Fruit fly (Drosophila melanogaster) whole organism: ENCODE results near the gene SmydA-9.

Experiments used
- CG8478 ChIP-seq: fragments of >200 bp; optimal IDR thresholded peaks from 2 replicates; lab custom pipeline; 2018; ENCODE audit warnings: inconsistent platforms
- Dll ChIP-seq: fragments of >200 bp; optimal IDR thresholded peaks from 2 replicates; lab custom pipeline; 2017
- EcR ChIP-seq, 2 experiments: fragments of >200 bp; optimal IDR thresholded peaks; 2 replicates each; lab custom pipeline; 2017; ENCODE audit warnings: missing biosample characterization in 2 of 2, missing genetic modification characterization in 2 of 2, missing genetic modification reagents in 2 of 2
- pan ChIP-seq: fragments of >200 bp; optimal IDR thresholded peaks from 2 replicates; lab custom pipeline; 2017
- psq ChIP-seq: fragments of >200 bp; optimal IDR thresholded peaks from 2 replicates; lab custom pipeline; 2017
- usp ChIP-seq: fragments of >200 bp; optimal IDR thresholded peaks from 2 replicates; lab custom pipeline; 2017; ENCODE audit warnings: missing biosample characterization, missing genetic modification characterization, mixed read lengths

SmydA-9 gene

DNA sequence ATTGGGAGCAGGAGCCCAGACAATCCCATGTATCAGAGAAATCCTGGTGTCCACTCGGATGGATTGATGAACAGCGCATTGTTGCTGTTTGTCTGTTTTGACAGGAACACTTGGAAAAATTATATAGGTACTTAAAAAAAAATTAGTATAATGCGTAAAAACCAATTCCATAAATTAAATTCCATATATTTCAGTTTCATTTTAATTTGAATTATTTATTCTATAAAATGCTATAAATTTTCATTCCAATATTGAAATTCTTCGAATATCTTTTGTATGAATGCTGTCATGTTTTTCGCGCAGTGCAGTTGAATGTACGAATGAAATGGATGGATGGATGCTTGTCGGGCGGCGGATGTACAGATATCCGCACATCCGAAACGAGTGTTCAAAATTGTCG lies at the start of gene SmydA-9:
SmydA-9 (minus strand) TSS at position 101 of the 400 bp plus-strand sequence.
- TF ChIP-seq pan (lab: Kevin White, UChicago) (no peak), usp (GFP tag; lab: Kevin White, UChicago) (no peak), CG8478 (lab: Kevin White, UChicago) (no peak), psq (lab: Kevin White, UChicago) (no peak), Dll (no peak), EcR (GFP tag; optimal IDR thresholded peaks at IDR 0.05; lab: Kevin White, UChicago) (no peak)

DNA sequence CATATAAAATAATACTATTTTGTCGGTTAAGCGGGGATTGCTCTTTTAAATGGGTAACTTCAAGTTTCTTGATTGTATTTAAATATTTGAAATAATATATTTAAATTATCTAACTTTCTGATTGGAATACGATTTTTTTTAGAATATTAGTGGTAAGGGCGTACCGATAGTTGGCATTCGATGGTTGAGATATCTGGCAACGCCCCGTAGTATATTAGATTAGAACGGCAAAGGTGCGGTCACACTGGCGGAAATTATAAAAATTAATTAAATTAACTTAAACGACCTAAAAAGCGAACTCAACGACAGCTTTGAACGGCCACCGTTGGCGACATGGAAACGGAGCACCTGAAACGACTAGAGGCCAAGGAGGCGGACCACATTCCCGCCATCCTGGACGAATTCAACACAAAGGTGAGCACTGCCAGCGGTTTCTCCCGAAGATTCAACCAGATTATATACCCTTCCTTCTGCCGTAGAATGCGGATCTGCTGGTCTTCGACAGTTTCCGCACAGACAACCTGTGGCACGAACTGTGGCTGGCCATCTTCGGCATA lies 45.4 kb upstream of the SmydA-9 start, which contains the start of gene ric8a:
ric8a (plus strand) TSS at position 205 of the 557 bp plus-strand sequence.
- no peak for TF ChIP-seq usp (GFP tag; lab: Kevin White, UChicago)
- TF ChIP-seq Dll, result no peak
- no peak for TF ChIP-seq pan (lab: Kevin White, UChicago)
- TF ChIP-seq CG8478 (lab: Kevin White, UChicago), result no peak
- TF ChIP-seq psq (lab: Kevin White, UChicago), result no peak

DNA sequence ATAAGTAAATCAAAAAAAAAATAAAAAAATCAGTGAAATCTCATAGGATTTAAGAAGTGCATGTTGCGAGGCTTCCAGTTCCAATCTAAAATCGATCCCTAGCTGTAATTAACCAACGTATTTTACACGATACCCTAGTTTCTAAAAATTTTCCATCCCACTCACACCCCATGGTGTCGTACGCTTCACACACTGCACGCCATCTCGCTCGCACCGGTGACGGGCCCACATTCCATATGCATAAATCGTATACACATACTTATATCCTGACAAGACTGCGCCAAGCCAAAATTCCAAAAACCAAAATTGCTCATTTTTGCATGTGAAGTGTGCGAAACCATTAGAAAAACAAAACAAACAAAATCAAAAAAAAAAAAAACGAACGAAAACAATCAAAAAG lies 44.3 kb upstream of the SmydA-9 start:
- TF ChIP-seq psq (lab: Kevin White, UChicago), result no peak
- TF ChIP-seq Dll, result no peak
- no peak for TF ChIP-seq pan (lab: Kevin White, UChicago)
- no peak for TF ChIP-seq usp (GFP tag; lab: Kevin White, UChicago)
- no peak for TF ChIP-seq CG8478 (lab: Kevin White, UChicago)
- TF ChIP-seq EcR (GFP tag; optimal IDR thresholded peaks at IDR 0.05; lab: Kevin White, UChicago), result no peak

DNA sequence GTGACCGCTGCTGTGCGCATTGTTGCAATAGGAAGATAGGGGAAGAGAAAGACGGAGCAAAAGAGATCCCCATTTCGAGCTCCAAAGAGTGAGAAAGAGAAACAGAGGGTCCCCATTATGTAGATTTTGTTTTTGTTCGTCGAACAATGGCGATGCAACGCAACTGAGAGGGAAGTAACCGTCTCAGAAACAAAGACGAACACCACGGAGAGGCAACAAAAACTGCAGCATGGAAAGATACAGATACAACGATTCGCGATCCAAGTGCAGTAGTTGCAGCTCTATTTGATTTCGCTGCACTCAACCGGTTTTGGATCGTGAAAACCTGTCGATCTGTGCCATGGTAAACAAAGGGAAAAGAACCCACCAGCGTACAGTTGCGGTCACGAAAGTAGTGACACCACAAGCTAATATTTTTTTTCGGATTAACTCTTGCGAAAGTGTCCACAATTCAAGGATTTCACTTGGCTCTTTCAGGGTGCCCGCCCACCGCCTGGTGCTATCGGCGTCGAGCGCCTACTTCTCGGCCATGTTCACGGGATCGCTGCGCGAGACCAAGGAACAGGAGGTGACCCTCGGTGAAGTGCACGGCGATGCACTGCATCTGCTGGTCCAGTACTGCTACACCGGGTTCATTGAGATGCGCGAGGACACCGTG lies 41.5 kb upstream of the SmydA-9 start:
- TF ChIP-seq Dll (no peak), EcR (GFP tag; optimal IDR thresholded peaks at IDR 0.05; lab: Kevin White, UChicago) (no peak), pan (lab: Kevin White, UChicago) (no peak), psq (lab: Kevin White, UChicago) (no peak), CG8478 (lab: Kevin White, UChicago) (no peak), usp (GFP tag; lab: Kevin White, UChicago) (no peak)

- TF ChIP-seq psq (lab: Kevin White, UChicago) (no peak), usp (GFP tag; lab: Kevin White, UChicago) (no peak), EcR (GFP tag; optimal IDR thresholded peaks at IDR 0.05; lab: Kevin White, UChicago) (no peak), pan (lab: Kevin White, UChicago) (no peak), CG8478 (lab: Kevin White, UChicago) (no peak), Dll (no peak)
Measured at dm6 chrX:9251212-9251877, 40.7 kb upstream of the SmydA-9 start.

dm6 chrX:9250161-9250831 lies 39.6 kb upstream of the SmydA-9 start, which contains the start of gene CG17754:
Gene CG17754, plus strand, starts transcription at chrX:9250420.
- TF ChIP-seq pan (lab: Kevin White, UChicago), result no peak
- no peak for TF ChIP-seq usp (GFP tag; lab: Kevin White, UChicago)
- no peak for TF ChIP-seq CG8478 (lab: Kevin White, UChicago)
- no peak for TF ChIP-seq EcR (GFP tag; optimal IDR thresholded peaks at IDR 0.05; lab: Kevin White, UChicago)
- peak; percentile 30 for TF ChIP-seq Dll
- TF ChIP-seq psq (lab: Kevin White, UChicago), result no peak

DNA sequence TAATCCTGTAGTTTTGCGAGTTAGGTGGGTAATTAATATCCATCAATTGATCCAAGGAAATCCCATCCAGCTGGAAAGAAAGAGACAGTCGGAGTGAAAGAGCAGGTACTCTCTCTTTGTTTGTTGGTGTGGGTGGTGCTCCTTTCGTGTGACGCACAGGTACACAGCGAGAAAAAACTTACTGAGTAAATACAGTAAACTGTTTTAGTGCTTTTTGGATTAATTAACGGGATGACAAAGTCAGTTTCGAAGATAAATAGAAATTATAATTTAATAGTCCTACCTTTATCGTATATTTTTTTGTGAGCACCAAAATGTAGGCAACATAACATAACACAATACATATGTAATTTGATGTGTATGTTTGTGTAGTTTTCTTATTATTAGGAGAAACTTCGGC lies 37.4 kb upstream of the SmydA-9 start:
- TF ChIP-seq CG8478 (lab: Kevin White, UChicago), result no peak
- TF ChIP-seq psq (lab: Kevin White, UChicago), result no peak
- TF ChIP-seq Dll, result no peak
- no peak for TF ChIP-seq pan (lab: Kevin White, UChicago)
- no peak for TF ChIP-seq EcR (GFP tag; optimal IDR thresholded peaks at IDR 0.05; lab: Kevin White, UChicago)
- TF ChIP-seq usp (GFP tag; lab: Kevin White, UChicago), result no peak

DNA sequence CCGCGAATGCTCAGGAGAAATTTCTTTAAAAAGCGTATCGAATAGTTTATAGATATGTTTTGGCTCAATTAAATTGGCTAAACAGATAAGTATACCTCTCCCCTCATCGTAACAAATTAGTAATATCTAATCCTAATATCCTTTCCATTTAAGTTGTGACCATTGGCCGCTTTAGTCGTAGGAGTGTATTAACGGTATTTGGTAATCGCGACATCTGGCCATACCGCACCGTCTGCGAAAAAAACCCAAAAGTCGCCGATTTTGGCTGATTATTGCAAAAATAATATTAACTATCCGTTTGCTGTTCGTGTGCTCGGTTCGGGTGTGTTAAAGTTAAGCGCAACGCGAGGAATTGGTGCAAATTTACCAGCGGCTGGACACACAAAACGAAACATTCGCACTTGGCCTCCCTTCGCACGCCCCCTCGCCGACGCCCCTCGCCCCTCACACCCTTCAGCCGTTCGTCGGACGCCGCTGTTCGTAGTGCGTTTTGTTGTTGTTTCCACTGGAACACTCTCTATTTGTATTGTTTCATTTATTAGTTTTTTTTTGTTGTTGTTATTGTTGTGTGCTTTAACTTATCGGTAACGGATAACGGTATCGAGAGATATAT lies 36.6 kb upstream of the SmydA-9 start, which contains the start of the genes amx and Dsor1:
amx (minus strand) TSS at position 166 of the 613 bp plus-strand sequence.
Dsor1 (plus strand) TSS at position 172 of the 613 bp plus-strand sequence.
- TF ChIP-seq usp (GFP tag; lab: Kevin White, UChicago), result no peak
- TF ChIP-seq CG8478 (lab: Kevin White, UChicago), result no peak
- TF ChIP-seq psq (lab: Kevin White, UChicago), result no peak
- no peak for TF ChIP-seq pan (lab: Kevin White, UChicago)
- TF ChIP-seq Dll, result no peak
- no peak for TF ChIP-seq EcR (GFP tag; optimal IDR thresholded peaks at IDR 0.05; lab: Kevin White, UChicago)

- TF ChIP-seq psq (lab: Kevin White, UChicago), result no peak
- TF ChIP-seq pan (lab: Kevin White, UChicago), result no peak
- no peak for TF ChIP-seq CG8478 (lab: Kevin White, UChicago)
- TF ChIP-seq Dll, result no peak
- no peak for TF ChIP-seq EcR (GFP tag; optimal IDR thresholded peaks at IDR 0.05; lab: Kevin White, UChicago)
- no peak for TF ChIP-seq usp (GFP tag; lab: Kevin White, UChicago)
Measured at dm6 chrX:9243417-9243884, 32.8 kb upstream of the SmydA-9 start, which contains the start of the genes mxc and Larp7. Gene mxc, minus strand, starts transcription at chrX:9243467. Gene Larp7, plus strand, starts transcription at chrX:9243817.

DNA sequence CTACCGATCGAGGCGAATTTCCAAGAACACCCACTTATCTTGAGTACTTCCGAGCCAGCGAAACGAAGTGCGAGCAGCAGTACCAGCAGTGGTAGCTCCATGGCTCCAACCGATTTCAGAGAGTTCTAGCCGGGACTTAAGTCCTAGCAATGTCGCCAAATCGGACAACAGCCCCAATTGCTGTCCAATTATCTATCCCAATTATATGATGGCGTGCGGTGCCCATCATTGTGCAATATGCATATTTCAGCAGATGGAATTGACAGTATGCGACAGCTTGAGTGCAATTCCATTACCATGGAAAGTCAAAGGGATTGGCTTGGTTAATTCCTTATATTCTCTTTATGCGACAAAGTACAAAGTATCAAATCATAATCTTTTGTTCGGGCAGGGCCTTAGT lies 25.8 kb upstream of the SmydA-9 start, which contains the start of gene Ir8a:
Ir8a (minus strand) TSS at position 101 of the 400 bp plus-strand sequence.
- TF ChIP-seq Dll (no peak), pan (lab: Kevin White, UChicago) (no peak), EcR (GFP tag; optimal IDR thresholded peaks at IDR 0.05; lab: Kevin White, UChicago) (no peak), psq (lab: Kevin White, UChicago) (no peak), usp (GFP tag; lab: Kevin White, UChicago) (no peak), CG8478 (lab: Kevin White, UChicago) (no peak)
